Worm (Caenorhabditis elegans) whole organism, midembryonic: ENCODE data around the gene F15H10.5.

Source experiments
- T22C8.4 ChIP-seq: fragments of 200-800 bp; sonication (Bioruptor generic); IDR thresholded peaks from 2 replicates; pipeline ENCODE4 v1.3.6; 2022; ENCODE audit warnings: missing genetic modification characterization, missing compliant biosample characterization
- cog-1 ChIP-seq: sonication (generic microtip); optimal IDR thresholded peaks from 2 replicates; lab custom pipeline; 2016; ENCODE audit warnings: missing genetic modification characterization, missing compliant biosample characterization
- flt-1 ChIP-seq: fragments of 200-800 bp; sonication (Bioruptor generic); IDR thresholded peaks from 2 replicates; pipeline ENCODE4 v1.3.6; 2022; ENCODE audit warnings: missing genetic modification characterization, missing compliant biosample characterization
- klf-2 ChIP-seq: fragments of 200-800 bp; sonication (Bioruptor generic); conservative IDR thresholded peaks from 2 replicates; pipeline ENCODE4 v1.3.6; 2022; ENCODE audit warnings: missing genetic modification reagents, missing genetic modification characterization, missing compliant biosample characterization
- med-1 ChIP-seq: sonication (generic microtip); optimal IDR thresholded peaks from 2 replicates; lab custom pipeline; 2017; ENCODE audit warnings: missing genetic modification characterization, mild to moderate bottlenecking, missing compliant biosample characterization, antibody characterized with exemption, missing genetic modification reagents; ENCODE audit not compliant: insufficient read depth
- ref-1 ChIP-seq: fragments of 200-800 bp; sonication (Bioruptor generic); conservative IDR thresholded peaks from 2 replicates; pipeline ENCODE4 v1.3.6; 2022; ENCODE audit warnings: missing genetic modification reagents, missing genetic modification characterization, missing compliant biosample characterization
- tab-1 ChIP-seq: fragments of 200-800 bp; sonication (Bioruptor generic); IDR thresholded peaks from 2 replicates; pipeline ENCODE4 v1.3.6; 2022; ENCODE audit warnings: missing genetic modification characterization, missing compliant biosample characterization
- ztf-23 ChIP-seq: fragments of 200-800 bp; sonication (Bioruptor generic); IDR thresholded peaks from 2 replicates; pipeline ENCODE4 v1.3.6; 2022; ENCODE audit warnings: missing genetic modification reagents, missing genetic modification characterization, missing compliant biosample characterization
- ztf-29 ChIP-seq: fragments of 200-800 bp; sonication (Bioruptor generic); IDR thresholded peaks from 2 replicates; pipeline ENCODE4 v1.3.6; 2022; ENCODE audit warnings: missing genetic modification reagents, missing genetic modification characterization, missing compliant biosample characterization

DNA sequence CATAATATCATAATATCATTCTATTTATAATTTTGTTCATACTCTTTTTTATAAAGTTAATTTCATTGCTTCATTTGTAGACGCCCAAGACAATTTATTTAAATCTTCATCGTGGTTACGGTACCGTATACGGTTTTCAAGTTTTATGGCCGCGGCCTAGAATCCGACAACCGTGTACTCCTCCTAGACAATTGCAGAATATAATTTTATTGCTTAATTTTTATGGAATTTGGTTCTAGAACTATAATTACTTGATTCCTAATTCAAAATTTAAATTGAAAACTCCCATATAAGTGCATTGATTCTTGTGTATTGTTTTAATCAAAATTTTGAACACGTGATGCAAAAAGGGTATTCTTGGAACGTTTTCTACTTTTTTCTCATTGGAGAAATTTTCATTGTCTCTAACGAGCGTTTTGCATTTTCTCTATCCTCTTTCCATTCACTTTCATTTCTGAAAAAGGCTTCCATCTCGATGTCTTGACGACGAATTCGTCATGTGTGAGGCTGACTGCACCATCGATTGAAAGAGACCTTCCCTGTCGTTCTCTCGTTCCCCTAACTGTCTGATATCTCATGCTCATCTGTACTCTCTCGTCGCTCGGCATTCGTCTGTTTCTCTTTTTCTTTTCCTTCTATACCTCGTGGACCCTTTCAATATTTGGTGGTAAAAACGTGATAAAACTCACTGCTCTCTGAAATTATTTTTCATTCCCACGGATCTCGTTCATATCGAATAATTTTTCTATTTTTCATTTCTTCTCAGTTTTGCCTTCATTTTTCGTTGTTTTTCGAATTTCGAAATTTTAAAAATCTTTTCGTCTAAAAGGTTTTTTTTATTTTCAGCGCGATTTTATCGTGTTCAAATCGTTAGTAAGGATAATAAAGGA is 22.5 kb upstream of the F15H10.5 start, which contains the start of gene pap-1:
- TF ChIP-seq ref-1 (GFP tag; lab: Robert Waterston, UW) (no peak), T22C8.4 (GFP tag; lab: Robert Waterston, UW) (peak; percentile 73), cog-1 (tag; lab: Kevin White, UChicago) (no peak), klf-2 (GFP tag; lab: Robert Waterston, UW) (no peak), flt-1 (GFP tag; lab: Robert Waterston, UW) (no peak), tab-1 (no peak), ztf-23 (GFP tag; lab: Robert Waterston, UW) (no peak), ztf-29 (no peak), med-1 (no peak)
